Worm (Caenorhabditis elegans): ENCODE data around the gene fbxa-56.
A peak's percentile ranks its signal among the peaks of the same experiment; 100 is the strongest.

Gene fbxa-56

DNA sequence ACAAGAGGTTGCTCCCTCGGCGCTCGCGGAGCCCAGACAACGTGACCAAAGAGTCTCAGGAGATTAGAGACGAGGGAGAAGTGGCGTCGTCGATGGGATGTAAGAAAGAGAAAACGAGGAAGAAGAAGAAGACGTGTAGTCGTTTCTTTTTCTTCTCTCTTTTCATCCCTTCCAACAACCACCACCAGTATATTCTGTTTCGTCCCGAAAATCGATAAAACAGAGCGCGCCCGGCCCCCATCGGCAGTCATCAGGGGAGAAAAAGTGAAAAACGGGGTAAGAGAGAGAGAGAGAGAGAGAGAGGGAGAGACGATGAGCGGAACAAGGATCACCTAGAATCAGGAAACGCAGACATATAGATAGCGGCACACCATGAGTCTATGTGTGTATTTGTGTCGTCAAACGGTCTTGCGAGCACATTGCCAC is 50.0 kb downstream of the fbxa-56 start (continued):
- TF ChIP-seq arid-1 (GFP tag; conservative IDR thresholded peaks at IDR 0.05), result 0 out of 2 replicates have a peak, but pooled peaks have one; percentile 20
- TF ChIP-seq php-3 (GFP tag; IDR thresholded peaks at IDR 0.05), result 0 out of 2 replicates have a peak, but pooled peaks have one; percentile 40
- peak; percentile 50; the same call in 1 of the 2 replicates for TF ChIP-seq lin-38 (GFP tag; IDR thresholded peaks at IDR 0.05)
- no peak for TF ChIP-seq R02D3.7 (tag; optimal IDR thresholded peaks at IDR 0.05)
- no peak for TF ChIP-seq nhr-41 (GFP tag; IDR thresholded peaks at IDR 0.05)
- no peak for TF ChIP-seq lin-29 (GFP tag; IDR thresholded peaks at IDR 0.05)
- TF ChIP-seq mes-2 (tag; optimal IDR thresholded peaks at IDR 0.05; ENCODE audit: poor library complexity, severe bottlenecking), result peak; percentile 21
- peak; percentile 1 to 72 for TF ChIP-seq mdl-1 (tag; optimal IDR thresholded peaks at IDR 0.05)
- peak; percentile 54 for TF ChIP-seq set-16 (GFP tag; IDR thresholded peaks at IDR 0.05)
- TF ChIP-seq hlh-11 (tag; optimal IDR thresholded peaks at IDR 0.05), result peak; percentile 80
- TF ChIP-seq nhr-28 (tag; optimal IDR thresholded peaks at IDR 0.05), result peak; percentile 65
- TF ChIP-seq nhr-11 (tag; optimal IDR thresholded peaks at IDR 0.05), result peak; percentile 60
- TF ChIP-seq ztf-11 (tag; optimal IDR thresholded peaks at IDR 0.05), result no peak
- TF ChIP-seq mxl-3 (GFP tag; optimal IDR thresholded peaks at IDR 0.05), result peak; percentile 88
- TF ChIP-seq ceh-28 (tag; optimal IDR thresholded peaks at IDR 0.05), result peak; percentile 84
- TF ChIP-seq T26A8.4 (GFP tag; IDR thresholded peaks at IDR 0.05), result peak; percentile 62
- peak; percentile 61 for TF ChIP-seq T20F7.1 (GFP tag; optimal IDR thresholded peaks at IDR 0.05)
- peak; percentile 88 for TF ChIP-seq hlh-30 (tag; optimal IDR thresholded peaks at IDR 0.05; ENCODE audit: insufficient read depth)
- TF ChIP-seq madf-9 (GFP tag; conservative IDR thresholded peaks at IDR 0.05), result peak; percentile 51; the same call in 1 of the 2 replicates
- no peak for TF ChIP-seq ceh-44 (GFP tag; IDR thresholded peaks at IDR 0.05)
- TF ChIP-seq hif-1 (tag; optimal IDR thresholded peaks at IDR 0.05), result peak in 1 of 2 experiments; percentile 65
- TF ChIP-seq dpl-1 (GFP tag; optimal IDR thresholded peaks at IDR 0.05), result peak; percentile 26
- peak; percentile 86 for TF ChIP-seq hmg-1.1 (GFP tag; IDR thresholded peaks at IDR 0.05)
- TF ChIP-seq fkh-10 (GFP tag; optimal IDR thresholded peaks at IDR 0.05), result peak; percentile 92
- peak; percentile 23; the same call in 1 of the 2 replicates for TF ChIP-seq ceh-20 (GFP tag; IDR thresholded peaks at IDR 0.05)
- TF ChIP-seq dmd-6 (GFP tag; IDR thresholded peaks at IDR 0.05), result peak; percentile 77
- TF ChIP-seq Y48G9A.11 (GFP tag; IDR thresholded peaks at IDR 0.05), result no peak
- TF ChIP-seq aha-1 (tag), result peak; percentile 94

Data from whole organism, L4 larva.